Fruit fly (Drosophila melanogaster): ENCODE results near the gene CG15533.

- peak; percentile 94 for TF ChIP-seq sug (tag; optimal IDR thresholded peaks at IDR 0.05)
- peak; percentile 75 for TF ChIP-seq CG16779 (GFP tag; IDR thresholded peaks at IDR 0.05)
- peak; percentile 99 for TF ChIP-seq CG18619 (GFP tag; optimal IDR thresholded peaks at IDR 0.05)
- TF ChIP-seq ap (GFP tag; IDR thresholded peaks at IDR 0.05), result peak; percentile 67; the same call in 1 of the 2 replicates
- TF ChIP-seq CHES-1-like (GFP tag; optimal IDR thresholded peaks at IDR 0.05), result peak; percentile 98
- TF ChIP-seq CG15479 (GFP tag; optimal IDR thresholded peaks at IDR 0.05), result peak; percentile 40
- peak; percentile 97 for TF ChIP-seq CG9437 (GFP tag; optimal IDR thresholded peaks at IDR 0.05)
- TF ChIP-seq CG43689 (GFP tag; IDR thresholded peaks at IDR 0.05), result peak; percentile 34; the same call in 1 of the 2 replicates
Measured at dm6 chr3R:30388215-30388871, 40.3 kb upstream of the CG15533 start.

Data from whole organism, embryonic.